Worm (Caenorhabditis elegans) whole organism, L2 larva: ENCODE data around the gene pqe-1.

Experiments used
- ZK546.5 ChIP-seq: sonication (generic microtip); optimal IDR thresholded peaks from 2 replicates; lab custom pipeline; 2017; ENCODE audit warnings: missing biosample characterization, missing genetic modification characterization
- alr-1 ChIP-seq: fragments of 150-350 bp; optimal IDR thresholded peaks from 2 replicates; lab custom pipeline; 2014; ENCODE audit warnings: missing biosample characterization, missing genetic modification characterization
- aly-2 ChIP-seq: fragments of 150-350 bp; optimal IDR thresholded peaks from 2 replicates; lab custom pipeline; 2014; ENCODE audit warnings: missing biosample characterization, missing genetic modification characterization
- ama-1 ChIP-seq: fragments of 150-350 bp; optimal IDR thresholded peaks from 2 replicates; lab custom pipeline; 2018; ENCODE audit warnings: inconsistent platforms
- blmp-1 ChIP-seq: sonication (generic microtip); optimal IDR thresholded peaks from 2 replicates; lab custom pipeline; 2017; ENCODE audit warnings: missing genetic modification characterization, mild to moderate bottlenecking, missing compliant biosample characterization, antibody characterized with exemption, moderate library complexity; ENCODE audit not compliant: insufficient read depth
- ceh-16 ChIP-seq: fragments of 150-350 bp; optimal IDR thresholded peaks from 2 replicates; lab custom pipeline; 2014; ENCODE audit warnings: missing biosample characterization, missing genetic modification characterization
- ceh-82 ChIP-seq: fragments of 150-350 bp; optimal IDR thresholded peaks from 2 replicates; lab custom pipeline; 2014; ENCODE audit warnings: missing biosample characterization, missing genetic modification characterization
- crh-2 ChIP-seq: sonication (generic microtip); optimal IDR thresholded peaks from 2 replicates; lab custom pipeline; 2017; ENCODE audit warnings: missing biosample characterization, missing genetic modification characterization
- dmd-4 ChIP-seq: sonication (generic microtip); optimal IDR thresholded peaks from 2 replicates; lab custom pipeline; 2017; ENCODE audit warnings: missing biosample characterization, missing genetic modification characterization
- egl-27 ChIP-seq: sonication (generic microtip); optimal IDR thresholded peaks from 3 replicates; lab custom pipeline; 2017; ENCODE audit warnings: missing biosample characterization, missing genetic modification reagents, missing genetic modification characterization
- elt-1 ChIP-seq: fragments of 150-350 bp; optimal IDR thresholded peaks from 2 replicates; lab custom pipeline; 2014; ENCODE audit warnings: missing biosample characterization, missing genetic modification characterization
- fos-1 ChIP-seq: fragments of 150-350 bp; optimal IDR thresholded peaks from 2 replicates; lab custom pipeline; 2014; ENCODE audit warnings: missing biosample characterization, missing genetic modification characterization
- gmeb-1 ChIP-seq: fragments of 150-350 bp; optimal IDR thresholded peaks from 2 replicates; lab custom pipeline; 2014; ENCODE audit warnings: missing biosample characterization, missing genetic modification characterization
- lin-11 ChIP-seq: fragments of 150-350 bp; sonication (generic microtip); optimal IDR thresholded peaks from 2 replicates; lab custom pipeline; 2014; ENCODE audit warnings: missing biosample characterization, missing genetic modification characterization, inconsistent platforms, mixed read lengths
- lin-13 ChIP-seq: fragments of 150-350 bp; optimal IDR thresholded peaks from 2 replicates; lab custom pipeline; 2014; ENCODE audit warnings: missing biosample characterization, missing genetic modification reagents, missing genetic modification characterization
- lsy-2 ChIP-seq, 2 experiments: fragments of 150-350 bp in 1 of 2; sonication (generic microtip) in 1 of 2; optimal IDR thresholded peaks; 2 replicates each; lab custom pipeline; 2014 to 2017; ENCODE audit warnings: missing biosample characterization in 2 of 2, missing genetic modification characterization in 2 of 2
- mab-5 ChIP-seq: fragments of 150-350 bp; optimal IDR thresholded peaks from 2 replicates; lab custom pipeline; 2014; ENCODE audit warnings: missing biosample characterization, missing genetic modification characterization
- mbf-1 ChIP-seq: sonication (generic microtip); optimal IDR thresholded peaks from 2 replicates; lab custom pipeline; 2017; ENCODE audit warnings: missing biosample characterization, missing genetic modification characterization
- mdl-1 ChIP-seq, 2 experiments: fragments of 150-350 bp in 1 of 2; sonication (generic microtip) in 1 of 2; optimal IDR thresholded peaks; 2 replicates each; lab custom pipeline; 2017; ENCODE audit warnings: missing biosample characterization in 2 of 2, missing genetic modification characterization in 2 of 2
- nhr-11 ChIP-seq: fragments of 150-350 bp; optimal IDR thresholded peaks from 2 replicates; lab custom pipeline; 2014; ENCODE audit warnings: missing biosample characterization, missing genetic modification characterization
- nhr-12 ChIP-seq: fragments of 150-350 bp; optimal IDR thresholded peaks from 2 replicates; lab custom pipeline; 2014; ENCODE audit warnings: missing biosample characterization, missing genetic modification characterization
- nhr-23 ChIP-seq: fragments of 150-350 bp; optimal IDR thresholded peaks from 2 replicates; lab custom pipeline; 2014; ENCODE audit warnings: missing biosample characterization, missing genetic modification reagents, missing genetic modification characterization
- nhr-237 ChIP-seq: fragments of 150-350 bp; optimal IDR thresholded peaks from 2 replicates; lab custom pipeline; 2014; ENCODE audit warnings: missing biosample characterization, missing genetic modification characterization
- nhr-25 ChIP-seq: fragments of 150-350 bp; sonication (generic microtip); optimal IDR thresholded peaks from 3 replicates; lab custom pipeline; 2014; ENCODE audit warnings: missing biosample characterization, missing genetic modification characterization
- nhr-77 ChIP-seq: fragments of 150-350 bp; optimal IDR thresholded peaks from 2 replicates; lab custom pipeline; 2014; ENCODE audit warnings: missing biosample characterization, missing genetic modification characterization
- peb-1 ChIP-seq: fragments of 150-350 bp; optimal IDR thresholded peaks from 2 replicates; lab custom pipeline; 2014; ENCODE audit warnings: missing biosample characterization, missing genetic modification characterization
- sem-4 ChIP-seq: fragments of 150-350 bp; optimal IDR thresholded peaks from 2 replicates; lab custom pipeline; 2014; ENCODE audit warnings: missing biosample characterization, missing genetic modification reagents, missing genetic modification characterization
- sma-9 ChIP-seq, 2 experiments: fragments of 150-350 bp in 1 of 2; sonication (generic microtip) in 1 of 2; optimal IDR thresholded peaks; 2 replicates each; lab custom pipeline; 2014 to 2016; ENCODE audit warnings: missing genetic modification characterization in 2 of 2, mild to moderate bottlenecking in 1 of 2, missing biosample characterization in 1 of 2, missing compliant biosample characterization in 1 of 2, missing genetic modification reagents in 1 of 2, moderate library complexity in 1 of 2
- unc-39 ChIP-seq: fragments of 150-350 bp; optimal IDR thresholded peaks from 2 replicates; lab custom pipeline; 2014; ENCODE audit warnings: missing biosample characterization, missing genetic modification characterization
- ztf-1 ChIP-seq: fragments of 200-800 bp; sonication (Bioruptor generic); conservative IDR thresholded peaks from 2 replicates; pipeline ENCODE4 v1.3.6; 2022; ENCODE audit warnings: missing genetic modification characterization, missing compliant biosample characterization
- ztf-11 ChIP-seq: sonication (generic microtip); optimal IDR thresholded peaks from 2 replicates; lab custom pipeline; 2017; ENCODE audit warnings: missing biosample characterization, missing genetic modification characterization
- ztf-4 ChIP-seq: fragments of 150-350 bp; optimal IDR thresholded peaks from 2 replicates; lab custom pipeline; 2014; ENCODE audit warnings: missing biosample characterization, missing genetic modification characterization

The pqe-1 gene

DNA sequence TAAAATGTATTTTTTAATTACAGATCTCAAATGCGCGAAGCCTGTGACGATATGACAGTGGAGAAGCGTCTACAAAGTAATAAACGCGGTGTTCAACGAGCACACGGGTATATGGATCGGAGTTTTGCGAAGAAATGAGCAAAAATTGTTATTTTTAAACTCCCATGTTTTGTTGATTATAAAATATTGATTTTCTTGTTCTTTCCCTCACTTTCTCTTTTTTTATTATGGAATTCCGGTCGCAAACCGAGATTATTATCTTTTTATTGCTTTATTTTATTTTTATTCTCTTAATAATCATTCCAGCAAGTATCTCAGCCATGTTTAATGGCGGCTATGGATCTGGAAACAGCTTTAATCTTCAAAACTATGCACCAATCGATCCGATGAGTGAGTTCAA, at the start of gene pqe-1:
Gene pqe-1, plus strand, starts transcription at position 301 of the 400 bp plus-strand sequence.
- TF ChIP-seq mab-5 (tag; lab: Kevin White, UChicago) (no peak), nhr-25 (tag; lab: Kevin White, UChicago) (no peak), mbf-1 (tag; lab: Kevin White, UChicago) (no peak), lsy-2 (tag; optimal IDR thresholded peaks at IDR 0.05; lab: Kevin White, UChicago) (no peak), crh-2 (tag; lab: Kevin White, UChicago) (no peak), ztf-1 (GFP tag; lab: Robert Waterston, UW) (no peak), ZK546.5 (tag; lab: Kevin White, UChicago) (no peak), nhr-12 (tag; lab: Kevin White, UChicago) (no peak), ceh-16 (tag; lab: Kevin White, UChicago) (no peak), unc-39 (tag; lab: Kevin White, UChicago) (no peak), sem-4 (tag; lab: Kevin White, UChicago) (no peak), nhr-237 (tag; lab: Kevin White, UChicago) (no peak), dmd-4 (no peak), aly-2 (tag; lab: Kevin White, UChicago) (no peak), elt-1 (tag; lab: Kevin White, UChicago) (no peak), nhr-11 (tag; lab: Kevin White, UChicago) (no peak), ztf-4 (tag; lab: Kevin White, UChicago) (no peak), ztf-11 (tag; lab: Kevin White, UChicago) (no peak), blmp-1 (no peak), mdl-1 (tag; optimal IDR thresholded peaks at IDR 0.05; lab: Kevin White, UChicago) (no peak)

DNA sequence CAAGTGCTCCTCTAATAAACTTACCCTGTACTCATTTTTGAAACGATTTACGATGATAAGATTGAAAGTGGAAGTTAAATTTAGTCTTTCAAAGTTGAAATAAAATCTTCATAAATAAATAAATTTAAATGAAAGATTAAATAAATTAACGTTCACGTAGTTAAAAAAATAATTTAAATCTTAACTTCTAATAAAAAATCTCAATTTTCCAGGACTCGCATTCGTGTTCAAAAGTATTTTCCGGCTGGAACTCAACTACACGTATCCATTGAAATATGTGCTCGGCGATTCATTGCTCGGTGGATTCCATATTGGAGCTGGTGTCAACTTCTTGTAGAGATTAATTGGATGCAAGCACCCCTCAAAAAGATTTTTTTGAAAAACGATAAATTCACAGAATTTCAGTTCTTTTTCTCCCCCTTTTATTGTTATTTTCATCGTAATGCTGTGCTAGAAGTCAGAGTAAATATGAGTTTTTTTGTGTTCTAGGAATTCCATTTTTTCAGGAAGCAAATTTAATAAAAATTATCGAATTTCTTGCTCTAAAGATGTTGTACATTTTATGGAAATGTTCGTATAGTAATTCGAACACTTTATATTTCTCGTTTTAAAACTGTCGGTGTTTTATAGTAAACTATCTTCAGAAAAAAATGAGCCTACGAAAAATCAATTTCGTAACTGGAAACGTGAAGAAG, 47.6 kb upstream of the pqe-1 start, which contains the start of the genes C34E10.9 and hap-1:
Gene C34E10.9, minus strand, starts transcription at position 101 of the 695 bp plus-strand sequence.
Gene hap-1, plus strand, starts transcription at position 645 of the 695 bp plus-strand sequence.
- TF ChIP-seq egl-27, result no peak
- TF ChIP-seq dmd-4, result no peak
- no peak for TF ChIP-seq nhr-77 (tag; lab: Kevin White, UChicago)
- no peak for TF ChIP-seq sma-9 (GFP tag; optimal IDR thresholded peaks at IDR 0.05; lab: Kevin White, UChicago)
- no peak for TF ChIP-seq sma-9 (tag; optimal IDR thresholded peaks at IDR 0.05; lab: Kevin White, UChicago)
- TF ChIP-seq mbf-1 (tag; lab: Kevin White, UChicago), result no peak
- TF ChIP-seq ztf-11 (tag; lab: Kevin White, UChicago), result no peak
- TF ChIP-seq alr-1 (tag; lab: Kevin White, UChicago), result no peak
- TF ChIP-seq nhr-23 (tag; lab: Kevin White, UChicago), result no peak
- TF ChIP-seq mdl-1 (tag; optimal IDR thresholded peaks at IDR 0.05; lab: Kevin White, UChicago), result no peak
- TF ChIP-seq ztf-4 (tag; lab: Kevin White, UChicago), result no peak
- no peak for TF ChIP-seq lsy-2 (tag; optimal IDR thresholded peaks at IDR 0.05; lab: Kevin White, UChicago)
- TF ChIP-seq ceh-16 (tag; lab: Kevin White, UChicago), result no peak
- no peak for TF ChIP-seq fos-1 (tag; lab: Kevin White, UChicago)
- no peak for TF ChIP-seq lin-13 (GFP tag; lab: Kevin White, UChicago)
- TF ChIP-seq elt-1 (tag; lab: Kevin White, UChicago), result no peak
- no peak for TF ChIP-seq lin-11 (tag; lab: Kevin White, UChicago)
- TF ChIP-seq peb-1 (tag; lab: Kevin White, UChicago), result no peak
- no peak for TF ChIP-seq ZK546.5 (tag; lab: Kevin White, UChicago)
- no peak for TF ChIP-seq blmp-1

DNA sequence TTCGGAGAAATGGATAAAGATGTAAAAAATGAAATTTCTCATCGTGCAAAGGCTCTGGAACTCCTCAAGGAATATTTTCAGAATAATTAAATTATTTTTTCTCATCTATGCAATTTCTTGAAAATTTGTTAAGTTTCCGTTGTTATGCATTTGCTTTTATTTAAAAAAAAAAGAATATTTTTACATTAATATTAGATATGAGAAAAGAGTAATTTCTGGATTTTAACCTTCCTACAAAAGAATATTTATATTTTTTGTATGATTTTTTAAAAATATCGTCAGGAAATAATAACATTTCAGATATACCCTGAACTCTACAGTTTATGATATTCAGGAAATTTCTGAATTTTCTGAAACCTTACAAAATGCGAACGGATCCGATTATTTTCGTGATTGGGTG, 46.2 kb upstream of the pqe-1 start, which contains the start of gene gro-1:
Gene gro-1, plus strand, starts transcription at position 301 of the 400 bp plus-strand sequence.
- TF ChIP-seq ceh-82, result no peak
- TF ChIP-seq mdl-1 (tag; optimal IDR thresholded peaks at IDR 0.05; lab: Kevin White, UChicago), result no peak
- TF ChIP-seq, all 48 proteins: peak for 0

DNA sequence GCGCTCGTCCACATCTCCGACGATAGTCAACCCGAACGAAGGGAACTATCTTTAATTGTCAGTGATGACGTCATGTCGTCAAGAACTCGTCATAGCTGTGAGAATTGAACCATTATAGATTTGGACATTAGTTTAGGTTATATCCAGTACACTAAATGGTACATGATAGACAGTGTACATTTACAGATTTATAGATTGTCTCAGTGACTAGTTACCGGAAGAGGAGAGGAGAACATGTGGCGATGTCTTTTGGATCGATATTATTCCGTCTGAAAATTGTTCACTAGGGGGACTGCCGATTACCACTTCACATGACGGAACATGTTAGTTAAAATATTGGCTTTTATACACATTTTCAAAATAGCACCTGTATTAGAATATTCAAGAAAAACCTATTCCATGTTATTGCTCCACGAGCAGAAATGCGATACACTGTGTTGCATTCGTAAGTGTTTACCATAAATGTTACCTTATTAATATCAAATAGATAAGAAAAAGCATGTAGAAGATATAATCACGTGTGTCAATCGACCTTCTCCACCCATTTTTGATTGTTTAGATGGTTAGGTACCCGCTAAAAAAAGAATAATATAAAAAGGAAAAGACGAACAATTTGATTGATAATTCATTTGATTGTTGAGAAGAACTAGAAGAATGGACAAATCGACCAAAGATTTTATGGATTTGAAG, 43.7 kb upstream of the pqe-1 start, which contains the start of gene ZC395.5:
Gene ZC395.5, plus strand, starts transcription at position 632 of the 690 bp plus-strand sequence.
- TF ChIP-seq ama-1, result no peak
- TF ChIP-seq crh-2 (tag; lab: Kevin White, UChicago), result peak; percentile 28
- TF ChIP-seq lin-11 (tag; lab: Kevin White, UChicago), result no peak
- peak; percentile 59 for TF ChIP-seq gmeb-1 (tag; lab: Kevin White, UChicago)
- TF ChIP-seq sma-9 (GFP tag; optimal IDR thresholded peaks at IDR 0.05; lab: Kevin White, UChicago), result no peak
- no peak for TF ChIP-seq sma-9 (tag; optimal IDR thresholded peaks at IDR 0.05; lab: Kevin White, UChicago)
- TF ChIP-seq, all 48 proteins: peak for 2
